5 fruit fly cellular contexts compared by ENCODE assay signal in the genomic region with DNA sequence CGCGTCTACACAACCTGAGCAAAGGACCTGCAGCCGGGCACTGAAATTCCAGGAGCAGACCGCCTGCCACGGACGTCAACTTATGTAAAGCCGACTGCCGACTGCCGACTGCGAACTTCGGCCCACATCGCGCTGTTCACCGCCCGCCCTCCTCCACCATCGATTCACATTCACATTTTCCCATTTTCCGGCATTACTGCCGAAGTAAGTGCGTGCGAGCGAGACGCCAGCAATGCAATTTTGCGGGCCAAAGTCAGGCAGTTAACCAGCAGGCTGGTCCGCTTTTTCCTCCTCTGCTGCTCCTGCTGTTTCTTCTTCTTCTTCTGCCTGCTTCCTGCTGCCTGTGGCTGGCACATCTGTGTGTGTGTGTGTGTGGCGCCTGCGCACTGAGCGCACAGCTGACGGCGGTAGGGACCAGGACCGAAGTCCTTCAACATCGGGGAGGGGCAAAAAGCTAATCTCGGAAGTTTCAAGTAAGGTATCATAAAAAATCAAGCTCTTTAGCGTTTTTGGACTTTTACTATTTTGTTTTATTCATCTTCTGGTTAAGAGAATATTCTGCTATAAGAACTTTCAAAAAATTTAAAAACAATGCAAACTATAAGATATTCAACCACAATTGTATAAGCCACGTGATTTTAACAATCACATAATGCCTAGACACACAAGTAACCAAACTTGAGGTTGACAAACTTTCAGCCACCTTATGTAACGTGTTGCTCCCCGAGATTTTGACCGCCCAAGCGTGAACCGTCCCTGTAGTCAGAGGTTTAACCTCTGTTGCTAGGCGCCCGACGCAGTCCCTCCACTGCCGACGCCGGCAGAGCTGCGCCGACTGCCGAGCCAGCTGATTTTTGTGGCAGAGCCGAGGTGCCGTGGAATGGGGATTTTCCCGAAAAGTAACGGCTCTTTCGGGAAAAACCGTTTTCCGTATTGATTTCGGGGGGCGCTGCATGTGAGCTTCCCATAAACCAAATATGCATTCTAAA.
A peak's percentile ranks its signal among the peaks of the same experiment; 100 is the strongest.
TF ChIP-seq lines count a peak whose summit lies in the region.

No protein-coding gene starts in this region.

- no peak for TF ChIP-seq CTCF in whole organism, embryonic (GFP tag; optimal IDR thresholded peaks at IDR 0.05; lab: Kevin White, UChicago)

TF ChIP-seq in whole organism, adult, 20 proteins besides CTCF, POLR2A, EP300 and RAD21 (continues in another document):
- TF ChIP-seq CG33017 (tag; optimal IDR thresholded peaks at IDR 0.05; lab: Kevin White, UChicago) (no peak), CG7101 (tag; optimal IDR thresholded peaks at IDR 0.05; lab: Kevin White, UChicago) (no peak), CG7045 (GFP tag; optimal IDR thresholded peaks at IDR 0.05; lab: Kevin White, UChicago) (peak; percentile 51), CG12768 (GFP tag; optimal IDR thresholded peaks at IDR 0.05; lab: Kevin White, UChicago) (no peak), kay (GFP tag; lab: Kevin White, UChicago; ENCODE audit: borderline replicate concordance) (no peak), bab1 (GFP tag; optimal IDR thresholded peaks at IDR 0.05; lab: Kevin White, UChicago) (no peak), Hr96 (GFP tag; optimal IDR thresholded peaks at IDR 0.05; lab: Kevin White, UChicago) (peak; percentile 58), Mnt (GFP tag; optimal IDR thresholded peaks at IDR 0.05; lab: Kevin White, UChicago) (no peak), Crg-1 (GFP tag; optimal IDR thresholded peaks at IDR 0.05; lab: Kevin White, UChicago) (no peak), ovo (GFP tag; optimal IDR thresholded peaks at IDR 0.05; lab: Kevin White, UChicago) (no peak), toe (GFP tag; optimal IDR thresholded peaks at IDR 0.05; lab: Kevin White, UChicago) (peak; percentile 61), CG5204 (GFP tag; optimal IDR thresholded peaks at IDR 0.05; lab: Kevin White, UChicago) (peak; percentile 55), tj (GFP tag; optimal IDR thresholded peaks at IDR 0.05; lab: Kevin White, UChicago) (no peak), CG14711 (tag; optimal IDR thresholded peaks at IDR 0.05; lab: Kevin White, UChicago) (no peak), cnc (optimal IDR thresholded peaks at IDR 0.05; lab: Kevin White, UChicago) (no peak), CG11617 (GFP tag; optimal IDR thresholded peaks at IDR 0.05; lab: Kevin White, UChicago) (no peak)

TF ChIP-seq in whole organism, embryonic, 481 proteins besides CTCF, POLR2A, EP300 and RAD21 (continues in another document):
- TF ChIP-seq Taf1 (GFP tag; IDR thresholded peaks at IDR 0.05; lab: Robert Waterston, UW) (no peak), Bdp1 (GFP tag; optimal IDR thresholded peaks at IDR 0.05; lab: Kevin White, UChicago) (no peak), CG13424 (tag; optimal IDR thresholded peaks at IDR 0.05; lab: Kevin White, UChicago) (peak; percentile 32), CG14014 (GFP tag; IDR thresholded peaks at IDR 0.05; lab: Robert Waterston, UW) (0 out of 2 replicates have a peak, but pooled peaks have one; percentile 15), sim (GFP tag; IDR thresholded peaks at IDR 0.05; lab: Robert Waterston, UW) (no peak), sd (tag; optimal IDR thresholded peaks at IDR 0.05; lab: Kevin White, UChicago) (no peak), CG12942 (GFP tag; optimal IDR thresholded peaks at IDR 0.05; lab: Kevin White, UChicago) (no peak), CG8089 (GFP tag; optimal IDR thresholded peaks at IDR 0.05; lab: Kevin White, UChicago) (no peak), exex (tag; optimal IDR thresholded peaks at IDR 0.05; lab: Kevin White, UChicago) (no peak), CG17568 (GFP tag; optimal IDR thresholded peaks at IDR 0.05; lab: Kevin White, UChicago) (no peak), zen (tag; optimal IDR thresholded peaks at IDR 0.05; lab: Kevin White, UChicago) (peak; percentile 61), CG31388 (GFP tag; optimal IDR thresholded peaks at IDR 0.05; lab: Kevin White, UChicago) (no peak), CG7372 (GFP tag; IDR thresholded peaks at IDR 0.05; lab: Robert Waterston, UW) (no peak; the same call in 1 of the 2 replicates), Opbp (GFP tag; IDR thresholded peaks at IDR 0.05; lab: Robert Waterston, UW; ENCODE audit: partially characterized antibody) (peak; percentile 60; the same call in 1 of the 3 replicates), CG13287 (GFP tag; IDR thresholded peaks at IDR 0.05; lab: Robert Waterston, UW; ENCODE audit: partially characterized antibody) (no peak)

TF ChIP-seq in whole organism, prepupa, 60 proteins besides CTCF, POLR2A, EP300 and RAD21 (continues in another document):
- TF ChIP-seq CG3032 (tag; optimal IDR thresholded peaks at IDR 0.05; lab: Kevin White, UChicago) (peak; percentile 81), Lpt (GFP tag; optimal IDR thresholded peaks at IDR 0.05; lab: Kevin White, UChicago) (no peak), CG32006 (GFP tag; optimal IDR thresholded peaks at IDR 0.05; lab: Kevin White, UChicago) (peak; percentile 82), Hr39 (GFP tag; optimal IDR thresholded peaks at IDR 0.05; lab: Kevin White, UChicago) (peak; percentile 88), Met (GFP tag; optimal IDR thresholded peaks at IDR 0.05; lab: Kevin White, UChicago) (peak; percentile 85), CG15336 (GFP tag; IDR thresholded peaks at IDR 0.05; lab: Robert Waterston, UW) (no peak), CG6276 (GFP tag; optimal IDR thresholded peaks at IDR 0.05; lab: Kevin White, UChicago) (peak; percentile 65), topi (GFP tag; optimal IDR thresholded peaks at IDR 0.05; lab: Kevin White, UChicago) (peak; percentile 86), CG34406 (GFP tag; optimal IDR thresholded peaks at IDR 0.05; lab: Kevin White, UChicago) (peak; percentile 64), CG10669 (GFP tag; optimal IDR thresholded peaks at IDR 0.05; lab: Kevin White, UChicago) (peak; percentile 77), CG6792 (GFP tag; optimal IDR thresholded peaks at IDR 0.05; lab: Kevin White, UChicago) (peak; percentile 77), vri (GFP tag; optimal IDR thresholded peaks at IDR 0.05; lab: Kevin White, UChicago) (peak; percentile 41), svp (GFP tag; lab: Kevin White, UChicago) (peak; percentile 96), dsx (GFP tag; optimal IDR thresholded peaks at IDR 0.05; lab: Kevin White, UChicago; ENCODE audit: poor library complexity, severe bottlenecking) (peak; percentile 52), CG8119 (GFP tag; IDR thresholded peaks at IDR 0.05; lab: Robert Waterston, UW) (no peak; the same call in 1 of the 3 replicates), Ets21C (GFP tag; optimal IDR thresholded peaks at IDR 0.05; lab: Kevin White, UChicago) (peak; percentile 83)

TF ChIP-seq in whole organism, pupa, 21 proteins besides CTCF, POLR2A, EP300 and RAD21 (continues in another document):
- TF ChIP-seq CG4496 (GFP tag; IDR thresholded peaks at IDR 0.05; lab: Robert Waterston, UW) (peak; percentile 59), CG13204 (GFP tag; optimal IDR thresholded peaks at IDR 0.05; lab: Kevin White, UChicago) (peak; percentile 91), CG9948 (tag; optimal IDR thresholded peaks at IDR 0.05; lab: Kevin White, UChicago) (peak; percentile 78), CG8159 (tag; optimal IDR thresholded peaks at IDR 0.05; lab: Kevin White, UChicago) (peak; percentile 82), CG34367 (tag; optimal IDR thresholded peaks at IDR 0.05; lab: Kevin White, UChicago) (peak; percentile 65), Snoo (tag; optimal IDR thresholded peaks at IDR 0.05; lab: Kevin White, UChicago) (peak; percentile 70), CG10348 (GFP tag; IDR thresholded peaks at IDR 0.05; lab: Robert Waterston, UW) (no peak), CG17806 (tag; optimal IDR thresholded peaks at IDR 0.05; lab: Kevin White, UChicago) (peak; percentile 63), CG32121 (GFP tag; IDR thresholded peaks at IDR 0.05; lab: Robert Waterston, UW) (no peak), D1 (tag; optimal IDR thresholded peaks at IDR 0.05; lab: Kevin White, UChicago) (no peak), Ets98B (GFP tag; IDR thresholded peaks at IDR 0.05; lab: Robert Waterston, UW) (no peak; the same call in 1 of the 2 replicates), Pif1B (GFP tag; optimal IDR thresholded peaks at IDR 0.05; lab: Kevin White, UChicago) (peak; percentile 59), CG14655 (GFP tag; optimal IDR thresholded peaks at IDR 0.05; lab: Kevin White, UChicago) (peak; percentile 85), rn (GFP tag; IDR thresholded peaks at IDR 0.05; lab: Robert Waterston, UW) (0 out of 2 replicates have a peak, but pooled peaks have one; percentile 4), CG8301 (tag; optimal IDR thresholded peaks at IDR 0.05; lab: Kevin White, UChicago) (peak; percentile 68), CG15710 (tag; optimal IDR thresholded peaks at IDR 0.05; lab: Kevin White, UChicago) (peak; percentile 80), fd96Ca (GFP tag; IDR thresholded peaks at IDR 0.05; lab: Robert Waterston, UW) (peak; percentile 5; the same call in 1 of the 3 replicates), gl (tag; optimal IDR thresholded peaks at IDR 0.05; lab: Kevin White, UChicago) (no peak)

TF ChIP-seq in whole organism, wandering third instar larva, 38 proteins besides CTCF, POLR2A, EP300 and RAD21 (continues in another document):
- TF ChIP-seq foxo (GFP tag; optimal IDR thresholded peaks at IDR 0.05; lab: Kevin White, UChicago), result peak in 1 of 2 experiments; percentile 82
- no peak for TF ChIP-seq Rel (GFP tag; optimal IDR thresholded peaks at IDR 0.05; lab: Kevin White, UChicago)
- TF ChIP-seq Rel (tag; optimal IDR thresholded peaks at IDR 0.05; lab: Kevin White, UChicago), result peak; percentile 69
- TF ChIP-seq psq (GFP tag; optimal IDR thresholded peaks at IDR 0.05; lab: Kevin White, UChicago), result peak; percentile 51
- TF ChIP-seq pan (optimal IDR thresholded peaks at IDR 0.05; lab: Kevin White, UChicago), result no peak
- no peak for TF ChIP-seq Myc (optimal IDR thresholded peaks at IDR 0.05; lab: Kevin White, UChicago)
- no peak for TF ChIP-seq N (GFP tag; optimal IDR thresholded peaks at IDR 0.05; lab: Kevin White, UChicago)
- peak; percentile 52 for TF ChIP-seq Jra (GFP tag; optimal IDR thresholded peaks at IDR 0.05; lab: Kevin White, UChicago)
- TF ChIP-seq sage (GFP tag; optimal IDR thresholded peaks at IDR 0.05; lab: Kevin White, UChicago), result no peak
- TF ChIP-seq dl (GFP tag; optimal IDR thresholded peaks at IDR 0.05; lab: Kevin White, UChicago; ENCODE audit: insufficient read depth in 1 of 2, partially characterized antibody in 2 of 2), result no peak
- peak; percentile 50 for TF ChIP-seq Hnf4 (GFP tag; optimal IDR thresholded peaks at IDR 0.05; lab: Kevin White, UChicago)
- TF ChIP-seq CG32264 (GFP tag; optimal IDR thresholded peaks at IDR 0.05; lab: Kevin White, UChicago), result no peak
- no peak for TF ChIP-seq dsf (GFP tag; optimal IDR thresholded peaks at IDR 0.05; lab: Kevin White, UChicago; ENCODE audit: borderline replicate concordance)
- TF ChIP-seq usp (GFP tag; optimal IDR thresholded peaks at IDR 0.05; lab: Kevin White, UChicago), result no peak
- TF ChIP-seq jim (GFP tag; optimal IDR thresholded peaks at IDR 0.05; lab: Kevin White, UChicago), result no peak
- no peak for TF ChIP-seq Hr78 (GFP tag; optimal IDR thresholded peaks at IDR 0.05; lab: Kevin White, UChicago)
- peak; percentile 68 for TF ChIP-seq Sp1 (GFP tag; optimal IDR thresholded peaks at IDR 0.05; lab: Kevin White, UChicago)
- TF ChIP-seq Dif (GFP tag; optimal IDR thresholded peaks at IDR 0.05; lab: Kevin White, UChicago; ENCODE audit: partially characterized antibody), result no peak
- no peak for TF ChIP-seq Vsx2 (GFP tag; optimal IDR thresholded peaks at IDR 0.05; lab: Kevin White, UChicago; ENCODE audit: partially characterized antibody)
